Worm (Caenorhabditis elegans) whole organism, young adult: ENCODE data around the gene ipmk-1.

Experiments
- cebp-2 ChIP-seq: fragments of 200-800 bp; sonication (Bioruptor generic); IDR thresholded peaks from 2 replicates; pipeline ENCODE4 v1.3.6; 2022; ENCODE audit warnings: missing genetic modification characterization, missing compliant biosample characterization
- ceh-91 ChIP-seq: fragments of 200-800 bp; sonication (Bioruptor generic); IDR thresholded peaks from 2 replicates; pipeline ENCODE4 v1.3.6; 2022; ENCODE audit warnings: missing genetic modification reagents, missing genetic modification characterization, missing compliant biosample characterization
- die-1 ChIP-seq: sonication (generic microtip); optimal IDR thresholded peaks from 2 replicates; lab custom pipeline; 2016; ENCODE audit warnings: missing genotype, mild to moderate bottlenecking, missing genetic modification characterization, missing compliant biosample characterization
- him-1 ChIP-seq: sonication (generic microtip); optimal IDR thresholded peaks from 2 replicates; lab custom pipeline; 2016; ENCODE audit warnings: missing genotype, missing genetic modification reagents, missing genetic modification characterization, missing compliant biosample characterization
- ztf-26 ChIP-seq: sonication (generic microtip); optimal IDR thresholded peaks from 2 replicates; lab custom pipeline; 2017; ENCODE audit warnings: missing genetic modification characterization, missing compliant biosample characterization

- TF ChIP-seq ceh-91: no peak
- TF ChIP-seq ztf-26: no peak
- TF ChIP-seq die-1: no peak
- TF ChIP-seq cebp-2 (GFP tag; lab: Robert Waterston, UW): no peak
- TF ChIP-seq him-1 (tag; lab: Kevin White, UChicago): no peak
Observed at ce11 chrIV:12545393-12545792, 2.5 kb upstream of the ipmk-1 start.
